Fruit fly (Drosophila melanogaster): ENCODE results near the gene CG43203.

CG43203 gene

DNA sequence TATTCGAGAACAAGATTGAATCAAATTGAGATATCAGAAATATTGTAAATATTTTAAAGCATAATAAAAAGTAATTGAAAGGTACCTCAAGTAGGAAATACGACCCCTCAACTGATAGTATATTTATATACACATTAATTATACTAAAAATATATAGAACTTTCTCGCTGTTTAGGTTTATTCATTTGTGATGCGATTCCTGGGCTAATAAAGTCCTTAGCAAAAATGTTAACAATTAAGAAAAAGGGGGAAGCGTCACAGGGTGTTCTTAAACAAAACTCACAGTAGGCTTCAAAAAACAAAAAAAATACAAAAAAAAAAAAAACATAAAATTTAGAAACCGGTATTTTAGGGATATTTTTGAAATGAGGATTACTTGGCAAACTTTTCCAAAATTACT is at the start of gene CG43203:
Gene CG43203 (plus strand): TSS at position 301 of the 400 bp plus-strand sequence.
- TF ChIP-seq CG15710 (tag; optimal IDR thresholded peaks at IDR 0.05), result no peak
- no peak for TF ChIP-seq CG12605 (GFP tag; IDR thresholded peaks at IDR 0.05)
- TF ChIP-seq CG8301 (tag; optimal IDR thresholded peaks at IDR 0.05), result no peak

DNA sequence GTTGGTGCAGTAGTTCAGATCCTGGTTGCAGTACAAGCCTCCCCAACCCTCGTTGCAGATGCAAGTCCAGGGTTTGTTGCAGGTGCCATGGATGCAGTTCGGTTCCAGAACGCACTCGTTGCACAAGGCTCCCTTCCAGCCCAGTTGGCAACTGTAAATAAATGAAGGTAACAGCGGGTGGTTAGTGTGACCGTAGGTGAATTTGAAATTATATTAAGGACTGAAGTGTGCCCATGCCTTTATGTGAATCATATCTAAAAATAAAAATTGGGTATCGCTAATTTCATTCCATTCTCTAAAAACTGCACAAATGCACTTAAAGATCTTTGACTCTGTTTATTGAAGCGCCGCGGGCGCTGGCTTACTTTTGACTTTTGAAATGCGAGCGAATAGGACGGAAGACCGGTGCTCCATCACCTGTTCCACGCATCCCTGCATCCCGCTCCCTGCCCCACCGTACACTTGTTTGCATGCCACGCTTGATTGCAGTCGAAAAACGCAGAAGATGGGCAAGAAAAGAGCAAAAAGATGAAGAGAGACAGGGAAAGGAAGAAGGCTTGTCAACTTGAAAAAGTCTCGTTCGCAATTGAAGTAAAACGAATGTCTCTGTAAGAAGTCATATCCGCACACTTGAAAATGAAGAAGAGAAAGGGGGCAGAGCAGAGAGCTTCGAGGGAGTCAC is 47.3 kb upstream of the CG43203 start:
- TF ChIP-seq CG14655 (GFP tag; optimal IDR thresholded peaks at IDR 0.05) (no peak), CG8301 (tag; optimal IDR thresholded peaks at IDR 0.05) (no peak), CG4496 (GFP tag; IDR thresholded peaks at IDR 0.05) (no peak), CG13204 (GFP tag; optimal IDR thresholded peaks at IDR 0.05) (no peak), CG8159 (tag; optimal IDR thresholded peaks at IDR 0.05) (no peak), CG10348 (GFP tag; IDR thresholded peaks at IDR 0.05) (no peak), Snoo (tag; optimal IDR thresholded peaks at IDR 0.05) (no peak), Ets98B (GFP tag; IDR thresholded peaks at IDR 0.05) (no peak), EcR (GFP tag; optimal IDR thresholded peaks at IDR 0.05) (no peak)

DNA sequence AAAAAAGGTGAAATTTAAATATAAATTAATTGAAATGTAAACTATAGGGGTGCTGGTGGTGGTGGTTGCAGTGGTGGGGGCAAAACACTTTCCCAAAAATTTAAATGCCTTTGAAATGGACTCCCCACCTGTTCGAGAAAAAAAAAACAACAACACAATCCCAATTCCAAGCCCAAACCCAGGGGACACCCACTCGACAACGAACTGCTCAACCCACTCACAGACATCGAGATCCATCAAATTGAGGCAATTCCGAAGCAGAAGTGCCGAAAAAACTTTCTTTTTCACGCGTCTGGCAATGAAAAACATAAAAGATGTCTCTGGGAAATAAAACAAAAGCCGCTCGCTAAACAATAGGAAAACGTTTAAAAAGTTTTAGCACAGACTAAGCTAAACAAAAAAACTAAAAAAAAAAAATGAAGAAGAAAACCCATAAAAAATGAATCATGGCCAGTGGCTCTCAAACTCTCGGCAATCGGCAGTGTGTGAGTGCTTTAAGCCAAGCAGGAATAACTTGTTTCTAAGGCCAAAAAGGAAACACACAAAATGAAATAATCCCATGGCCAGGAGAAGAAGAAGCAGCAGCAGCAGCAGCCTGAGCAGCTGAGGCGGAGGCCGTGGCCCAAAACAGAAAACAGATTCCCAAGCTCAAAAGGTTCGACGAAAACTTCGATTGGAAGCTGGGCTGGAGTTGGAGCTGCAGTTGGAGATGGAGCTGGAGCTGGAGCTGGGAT is 44.9 kb upstream of the CG43203 start:
- no peak for TF ChIP-seq CG10348 (GFP tag; IDR thresholded peaks at IDR 0.05)
- no peak for TF ChIP-seq CG17806 (tag; optimal IDR thresholded peaks at IDR 0.05)
- TF ChIP-seq D1 (tag; optimal IDR thresholded peaks at IDR 0.05), result no peak
- TF ChIP-seq CG13204 (GFP tag; optimal IDR thresholded peaks at IDR 0.05), result peak; percentile 31
- TF ChIP-seq Pif1A (GFP tag; optimal IDR thresholded peaks at IDR 0.05), result no peak
- no peak for TF ChIP-seq CG34367 (tag; optimal IDR thresholded peaks at IDR 0.05)
- TF ChIP-seq CG14655 (GFP tag; optimal IDR thresholded peaks at IDR 0.05), result no peak
- no peak for TF ChIP-seq Pif1B (GFP tag; optimal IDR thresholded peaks at IDR 0.05)

DNA sequence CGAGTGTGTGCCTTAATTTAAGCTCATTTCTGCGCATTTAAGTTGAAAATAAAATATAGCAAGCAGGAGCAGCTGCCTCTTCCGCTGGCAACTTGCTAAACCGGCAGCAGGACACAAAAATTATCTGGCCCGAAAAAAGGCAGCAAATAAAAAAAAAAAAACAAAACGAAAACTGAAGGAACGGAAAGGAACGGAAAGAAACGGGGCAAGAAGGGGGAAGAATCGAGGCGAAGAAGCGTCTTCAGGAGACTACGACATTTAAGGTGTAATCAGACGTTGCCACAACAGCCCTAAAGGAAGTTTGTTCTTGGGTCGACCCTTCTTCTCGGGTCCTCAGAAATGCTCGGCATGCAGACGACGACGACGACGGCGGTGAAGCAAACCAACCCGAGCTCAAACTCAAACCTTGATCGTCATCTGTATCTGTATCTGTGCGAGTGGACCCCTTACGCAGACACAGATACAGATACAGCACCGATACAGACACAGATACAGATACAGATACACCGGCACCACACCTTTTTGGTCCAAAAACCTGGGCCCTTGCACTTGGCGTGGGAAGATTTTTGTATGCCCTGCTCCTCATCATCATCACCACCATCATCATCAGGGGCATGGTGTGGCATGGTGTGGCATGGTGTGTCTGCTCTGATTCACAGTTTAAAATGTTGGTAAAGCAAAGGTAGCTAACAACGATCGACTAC is 43.3 kb upstream of the CG43203 start:
- TF ChIP-seq Pif1A (GFP tag; optimal IDR thresholded peaks at IDR 0.05) (peak; percentile 8), EcR (GFP tag; optimal IDR thresholded peaks at IDR 0.05) (peak; percentile 32), CG15710 (tag; optimal IDR thresholded peaks at IDR 0.05) (no peak), Snoo (tag; optimal IDR thresholded peaks at IDR 0.05) (peak; percentile 7)

DNA sequence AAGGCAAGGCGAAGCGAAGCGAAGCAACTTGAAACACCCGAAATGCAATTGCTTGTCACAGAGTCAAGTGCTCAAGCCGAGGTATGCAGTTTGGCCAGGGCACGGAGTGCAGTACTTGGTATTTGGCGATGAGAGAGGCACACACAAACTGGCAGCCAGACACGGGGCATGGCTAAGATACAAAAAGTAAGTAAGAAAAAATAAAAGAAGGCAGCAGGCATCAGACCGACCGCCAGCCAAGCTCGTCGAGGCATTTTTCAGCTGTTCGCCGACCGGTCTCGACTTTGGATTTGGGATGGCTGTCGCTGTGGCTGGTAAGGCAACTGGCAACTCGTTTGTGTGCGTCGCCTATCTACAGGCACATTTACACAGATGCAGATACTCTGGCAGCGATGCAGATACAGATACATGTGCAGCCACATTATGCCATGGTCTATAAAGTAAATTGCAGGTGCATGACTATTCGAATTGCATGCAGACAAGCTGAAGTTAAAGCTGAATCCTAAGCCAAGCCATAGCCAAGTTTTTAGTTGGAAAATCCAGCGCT is 41.5 kb upstream of the CG43203 start:
- no peak for TF ChIP-seq D1 (tag; optimal IDR thresholded peaks at IDR 0.05)
- peak; percentile 54; the same call in 1 of the 2 replicates for TF ChIP-seq Ets98B (GFP tag; IDR thresholded peaks at IDR 0.05)
- no peak for TF ChIP-seq Snoo (tag; optimal IDR thresholded peaks at IDR 0.05)
- TF ChIP-seq EcR (GFP tag; optimal IDR thresholded peaks at IDR 0.05), result peak; percentile 38
- no peak for TF ChIP-seq CG9948 (tag; optimal IDR thresholded peaks at IDR 0.05)
- no peak for TF ChIP-seq CG17806 (tag; optimal IDR thresholded peaks at IDR 0.05)
- TF ChIP-seq Pif1B (GFP tag; optimal IDR thresholded peaks at IDR 0.05), result no peak
- TF ChIP-seq Pif1A (GFP tag; optimal IDR thresholded peaks at IDR 0.05), result no peak
- TF ChIP-seq fd96Ca (GFP tag; IDR thresholded peaks at IDR 0.05), result peak; percentile 59; the same call in 1 of the 3 replicates
- TF ChIP-seq CG14655 (GFP tag; optimal IDR thresholded peaks at IDR 0.05), result peak; percentile 1
- TF ChIP-seq CG8301 (tag; optimal IDR thresholded peaks at IDR 0.05), result no peak
- TF ChIP-seq CG13204 (GFP tag; optimal IDR thresholded peaks at IDR 0.05), result peak; percentile 65
- no peak for TF ChIP-seq CG15710 (tag; optimal IDR thresholded peaks at IDR 0.05)
- TF ChIP-seq gl (tag; optimal IDR thresholded peaks at IDR 0.05), result peak; percentile 25
- TF ChIP-seq rn (GFP tag; IDR thresholded peaks at IDR 0.05), result no peak
- no peak for TF ChIP-seq CG8159 (tag; optimal IDR thresholded peaks at IDR 0.05)
- no peak for TF ChIP-seq CG34367 (tag; optimal IDR thresholded peaks at IDR 0.05)
- TF ChIP-seq CG4496 (GFP tag; IDR thresholded peaks at IDR 0.05), result peak; percentile 64; the same call in 2 of the 3 replicates
- no peak for TF ChIP-seq CG10348 (GFP tag; IDR thresholded peaks at IDR 0.05)
- peak; percentile 52; the same call in 1 of the 2 replicates for TF ChIP-seq CG12605 (GFP tag; IDR thresholded peaks at IDR 0.05)
- TF ChIP-seq CG32121 (GFP tag; IDR thresholded peaks at IDR 0.05), result peak; percentile 48

DNA sequence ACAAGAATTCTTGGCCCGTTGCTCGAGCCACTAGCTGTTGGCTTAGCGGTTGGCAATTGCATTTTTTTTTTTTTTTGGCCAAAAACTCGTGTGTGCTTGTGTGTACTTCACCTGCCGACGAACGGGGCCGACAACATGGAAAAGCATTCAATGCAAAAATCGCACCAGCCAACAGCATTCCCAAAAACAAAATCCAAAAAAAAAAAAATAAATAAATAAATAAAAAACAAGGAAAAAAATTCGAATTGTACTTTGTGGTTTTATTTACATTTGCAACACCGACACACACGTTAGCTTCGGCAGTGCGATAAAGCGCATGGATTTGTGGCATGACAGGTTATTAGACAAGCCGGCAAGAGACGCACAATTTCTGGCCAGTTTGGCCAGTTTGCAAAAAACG is 40.7 kb upstream of the CG43203 start:
- TF ChIP-seq EcR (GFP tag; optimal IDR thresholded peaks at IDR 0.05) (no peak), CG10348 (GFP tag; IDR thresholded peaks at IDR 0.05) (no peak), CG4496 (GFP tag; IDR thresholded peaks at IDR 0.05) (0 out of 3 replicates have a peak, but pooled peaks have one; percentile 50), Ets98B (GFP tag; IDR thresholded peaks at IDR 0.05) (peak; percentile 23; the same call in 1 of the 2 replicates), CG32121 (GFP tag; IDR thresholded peaks at IDR 0.05) (no peak), rn (GFP tag; IDR thresholded peaks at IDR 0.05) (no peak), CG12605 (GFP tag; IDR thresholded peaks at IDR 0.05) (peak; percentile 46; the same call in 1 of the 2 replicates), CG8301 (tag; optimal IDR thresholded peaks at IDR 0.05) (no peak), Pif1A (GFP tag; optimal IDR thresholded peaks at IDR 0.05) (no peak), CG8159 (tag; optimal IDR thresholded peaks at IDR 0.05) (no peak), fd96Ca (GFP tag; IDR thresholded peaks at IDR 0.05) (0 out of 3 replicates have a peak, but pooled peaks have one; percentile 37)
